Fruit fly (Drosophila melanogaster) whole organism, prepupa: ENCODE measurements around the gene Liprin-beta.

Experiments
- Blimp-1 ChIP-seq: fragments of 200-800 bp; sonication (Bioruptor generic); optimal IDR thresholded peaks from 3 replicates; lab custom pipeline; 2017; ENCODE audit warnings: missing biosample characterization, missing genetic modification characterization, mild to moderate bottlenecking, moderate library complexity, missing genetic modification reagents
- CG10631 ChIP-seq: fragments of 200-800 bp; sonication (Bioruptor generic); optimal IDR thresholded peaks from 2 replicates; lab custom pipeline; 2016; ENCODE audit warnings: missing biosample characterization, missing genetic modification characterization
- CG10669 ChIP-seq: fragments of 200-800 bp; sonication (Bioruptor generic); optimal IDR thresholded peaks from 3 replicates; lab custom pipeline; 2018; ENCODE audit warnings: missing biosample characterization, mild to moderate bottlenecking, missing genetic modification characterization, moderate library complexity
- CG11294 ChIP-seq: fragments of 200-800 bp; sonication (Bioruptor generic); IDR thresholded peaks from 2 replicates; pipeline ENCODE4 v1.3.6; 2022; ENCODE audit warnings: missing biosample characterization, missing genetic modification characterization
- CG11902 ChIP-seq: fragments of 200-800 bp; sonication (Bioruptor generic); optimal IDR thresholded peaks from 3 replicates; lab custom pipeline; 2016; ENCODE audit warnings: missing biosample characterization, missing genetic modification characterization
- CG15336 ChIP-seq: fragments of 200-800 bp; sonication (Bioruptor generic); IDR thresholded peaks from 2 replicates; pipeline ENCODE4 v1.3.6; 2022; ENCODE audit warnings: missing biosample characterization, missing genetic modification characterization
- CG1621 ChIP-seq: fragments of 200-800 bp; sonication (Bioruptor generic); optimal IDR thresholded peaks from 3 replicates; lab custom pipeline; 2018; ENCODE audit warnings: missing biosample characterization, mild to moderate bottlenecking, missing genetic modification characterization
- CG16779 ChIP-seq: fragments of 200-800 bp; sonication (Bioruptor generic); optimal IDR thresholded peaks from 3 replicates; lab custom pipeline; 2017; ENCODE audit warnings: missing biosample characterization, mild to moderate bottlenecking, missing genetic modification characterization
- CG3032 ChIP-seq: fragments of 200-800 bp; optimal IDR thresholded peaks from 2 replicates; lab custom pipeline; 2019; ENCODE audit warnings: missing biosample characterization, mild to moderate bottlenecking, missing genetic modification characterization, moderate library complexity
- CG31627 ChIP-seq: fragments of 200-800 bp; sonication (Bioruptor generic); optimal IDR thresholded peaks from 3 replicates; lab custom pipeline; 2016; ENCODE audit warnings: missing biosample characterization, missing genetic modification characterization
- CG32006 ChIP-seq: fragments of 200-800 bp; sonication (Bioruptor generic); optimal IDR thresholded peaks from 3 replicates; lab custom pipeline; 2017; ENCODE audit warnings: missing biosample characterization, mild to moderate bottlenecking, missing genetic modification characterization
- CG3919 ChIP-seq: fragments of 200-800 bp; sonication (Bioruptor generic); optimal IDR thresholded peaks from 3 replicates; lab custom pipeline; 2016; ENCODE audit warnings: missing biosample characterization, missing genetic modification characterization
- CG4318 ChIP-seq: fragments of 200-800 bp; sonication (Bioruptor generic); optimal IDR thresholded peaks from 3 replicates; lab custom pipeline; 2017; ENCODE audit warnings: missing biosample characterization, mild to moderate bottlenecking, missing genetic modification characterization
- CG6163 ChIP-seq: fragments of 200-800 bp; sonication (Bioruptor generic); IDR thresholded peaks from 3 replicates; pipeline ENCODE4 v1.3.6; 2022; ENCODE audit warnings: missing biosample characterization, missing genetic modification characterization
- CG6276 ChIP-seq: fragments of 200-800 bp; sonication (Bioruptor generic); optimal IDR thresholded peaks from 2 replicates; lab custom pipeline; 2017; ENCODE audit warnings: missing biosample characterization, mild to moderate bottlenecking, missing genetic modification characterization
- CG6792 ChIP-seq: fragments of 200-800 bp; sonication (Bioruptor generic); optimal IDR thresholded peaks from 3 replicates; lab custom pipeline; 2016; ENCODE audit warnings: missing biosample characterization, missing genetic modification characterization
- CG7368 ChIP-seq: fragments of 200-800 bp; sonication (Bioruptor generic); optimal IDR thresholded peaks from 3 replicates; lab custom pipeline; 2016; ENCODE audit warnings: missing biosample characterization, missing genetic modification characterization
- CG8119 ChIP-seq: fragments of 200-800 bp; sonication (Bioruptor generic); IDR thresholded peaks from 3 replicates; pipeline ENCODE4 v1.3.6; 2022; ENCODE audit warnings: missing biosample characterization, missing genetic modification characterization
- CG8319 ChIP-seq: fragments of 200-800 bp; sonication (Bioruptor generic); optimal IDR thresholded peaks from 3 replicates; lab custom pipeline; 2016; ENCODE audit warnings: missing biosample characterization, missing genetic modification characterization
- CG8632 ChIP-seq: fragments of 200-800 bp; sonication (Bioruptor generic); optimal IDR thresholded peaks from 3 replicates; lab custom pipeline; 2016; ENCODE audit warnings: missing biosample characterization, missing genetic modification characterization
- CG9139 ChIP-seq: fragments of 200-800 bp; sonication (Bioruptor generic); optimal IDR thresholded peaks from 3 replicates; lab custom pipeline; 2017; ENCODE audit warnings: missing biosample characterization, mild to moderate bottlenecking, missing genetic modification characterization
- Eip75B ChIP-seq: fragments of 200-800 bp; sonication (Bioruptor generic); optimal IDR thresholded peaks from 3 replicates; lab custom pipeline; 2016; ENCODE audit warnings: missing biosample characterization, missing genetic modification characterization
- Eip78C ChIP-seq: fragments of 200-800 bp; sonication (Bioruptor generic); peaks from one replicate; lab custom pipeline; 2016; ENCODE audit warnings: missing biosample characterization, missing genetic modification characterization
- Eip93F ChIP-seq: fragments of 200-800 bp; sonication (Bioruptor generic); optimal IDR thresholded peaks from 2 replicates; lab custom pipeline; 2016; ENCODE audit warnings: missing biosample characterization, mild to moderate bottlenecking, missing genetic modification characterization
- Ets21C ChIP-seq: fragments of 200-800 bp; sonication (Bioruptor generic); optimal IDR thresholded peaks from 3 replicates; lab custom pipeline; 2016; ENCODE audit warnings: missing biosample characterization, missing genetic modification characterization
- Ets96B ChIP-seq: fragments of 200-800 bp; optimal IDR thresholded peaks from 2 replicates; lab custom pipeline; 2019; ENCODE audit warnings: missing biosample characterization, mild to moderate bottlenecking, missing genetic modification characterization, moderate library complexity
- Gug ChIP-seq: fragments of 200-800 bp; sonication (Bioruptor generic); IDR thresholded peaks from 2 replicates; pipeline ENCODE4 v1.3.6; 2022; ENCODE audit warnings: missing biosample characterization, missing genetic modification characterization
- Hr38 ChIP-seq: sonication (Bioruptor generic); optimal IDR thresholded peaks from 2 replicates; lab custom pipeline; 2016; ENCODE audit warnings: missing biosample characterization, missing genetic modification characterization
- Hr39 ChIP-seq: fragments of 200-800 bp; sonication (Bioruptor generic); optimal IDR thresholded peaks from 2 replicates; lab custom pipeline; 2016; ENCODE audit warnings: missing biosample characterization, missing genetic modification characterization
- Hr4 ChIP-seq: fragments of 200-800 bp; sonication (Bioruptor generic); optimal IDR thresholded peaks from 3 replicates; lab custom pipeline; 2016; ENCODE audit warnings: missing biosample characterization, missing genetic modification characterization
- Lpt ChIP-seq: fragments of 200-800 bp; sonication (Bioruptor generic); optimal IDR thresholded peaks from 3 replicates; lab custom pipeline; 2016; ENCODE audit warnings: missing biosample characterization, missing genetic modification characterization
- Met ChIP-seq: fragments of 200-800 bp; sonication (Bioruptor generic); optimal IDR thresholded peaks from 3 replicates; lab custom pipeline; 2016; ENCODE audit warnings: missing biosample characterization, missing genetic modification characterization
- OdsH ChIP-seq: fragments of 200-800 bp; sonication (Bioruptor generic); optimal IDR thresholded peaks from 3 replicates; lab custom pipeline; 2016; ENCODE audit warnings: missing biosample characterization, missing genetic modification characterization
- Smox ChIP-seq: fragments of 200-800 bp; sonication (Bioruptor generic); optimal IDR thresholded peaks from 3 replicates; lab custom pipeline; 2016; ENCODE audit warnings: missing biosample characterization, missing genetic modification characterization
- Sox102F ChIP-seq: fragments of 200-800 bp; sonication (Bioruptor generic); optimal IDR thresholded peaks from 2 replicates; lab custom pipeline; 2016; ENCODE audit warnings: missing biosample characterization, mild to moderate bottlenecking, missing genetic modification characterization
- Sox14 ChIP-seq: fragments of 200-800 bp; sonication (Bioruptor generic); optimal IDR thresholded peaks from 3 replicates; lab custom pipeline; 2016; ENCODE audit warnings: missing biosample characterization, missing genetic modification characterization
- acj6 ChIP-seq: fragments of 200-800 bp; sonication (Bioruptor generic); optimal IDR thresholded peaks from 3 replicates; lab custom pipeline; 2016; ENCODE audit warnings: missing biosample characterization, missing genetic modification characterization
- cyc ChIP-seq: fragments of 200-800 bp; sonication (Bioruptor generic); optimal IDR thresholded peaks from 3 replicates; lab custom pipeline; 2016; ENCODE audit warnings: missing biosample characterization, missing genetic modification characterization
- dac ChIP-seq: fragments of 200-800 bp; sonication (Bioruptor generic); optimal IDR thresholded peaks from 2 replicates; lab custom pipeline; 2017; ENCODE audit warnings: missing biosample characterization, mild to moderate bottlenecking, missing genetic modification characterization
- dsx ChIP-seq: fragments of 200-800 bp; optimal IDR thresholded peaks from 3 replicates; lab custom pipeline; 2019; ENCODE audit warnings: missing biosample characterization, mild to moderate bottlenecking, missing genetic modification characterization, moderate library complexity; ENCODE audit not compliant: poor library complexity, severe bottlenecking
- esn ChIP-seq: fragments of 200-800 bp; sonication (Bioruptor generic); optimal IDR thresholded peaks from 2 replicates; lab custom pipeline; 2016; ENCODE audit warnings: missing biosample characterization, mild to moderate bottlenecking, missing genetic modification characterization, moderate library complexity
- fd59A ChIP-seq: fragments of 200-800 bp; sonication (Bioruptor generic); optimal IDR thresholded peaks from 2 replicates; lab custom pipeline; 2017; ENCODE audit warnings: missing biosample characterization, mild to moderate bottlenecking, missing genetic modification characterization, missing genetic modification reagents
- fd85E ChIP-seq: fragments of 200-800 bp; sonication (Bioruptor generic); optimal IDR thresholded peaks from 3 replicates; lab custom pipeline; 2016; ENCODE audit warnings: missing biosample characterization, missing genetic modification characterization
- fkh ChIP-seq: fragments of 200-800 bp; sonication (Bioruptor generic); optimal IDR thresholded peaks from 3 replicates; lab custom pipeline; 2017; ENCODE audit warnings: missing biosample characterization, mild to moderate bottlenecking, missing genetic modification characterization, moderate library complexity
- lz ChIP-seq: fragments of 200-800 bp; sonication (Bioruptor generic); optimal IDR thresholded peaks from 3 replicates; lab custom pipeline; 2016; ENCODE audit warnings: missing biosample characterization, missing genetic modification characterization
- net ChIP-seq: fragments of 200-800 bp; sonication (Bioruptor generic); optimal IDR thresholded peaks from 3 replicates; lab custom pipeline; 2016; ENCODE audit warnings: missing biosample characterization, missing genetic modification characterization
- pdm3 ChIP-seq: fragments of 200-800 bp; sonication (Bioruptor generic); optimal IDR thresholded peaks from 3 replicates; lab custom pipeline; 2016; ENCODE audit warnings: missing biosample characterization, missing genetic modification characterization
- salr ChIP-seq, 2 experiments: fragments of 200-800 bp; sonication (Bioruptor generic); optimal IDR thresholded peaks; 3 replicates each; lab custom pipeline; 2016 to 2018; ENCODE audit warnings: missing biosample characterization in 2 of 2, missing genetic modification characterization in 2 of 2, mild to moderate bottlenecking in 1 of 2
- spab ChIP-seq: fragments of 200-800 bp; sonication (Bioruptor generic); optimal IDR thresholded peaks from 2 replicates; lab custom pipeline; 2017; ENCODE audit warnings: missing biosample characterization, mild to moderate bottlenecking, missing genetic modification characterization, missing genetic modification reagents
- ss ChIP-seq, 2 experiments: fragments of 200-800 bp; sonication (Bioruptor generic); optimal IDR thresholded peaks; 2 replicates in 1 of 2; 3 replicates in 1 of 2; lab custom pipeline; 2017 to 2018; ENCODE audit warnings: mild to moderate bottlenecking in 2 of 2, missing biosample characterization in 2 of 2, missing genetic modification characterization in 2 of 2, moderate library complexity in 1 of 2
- svp ChIP-seq: fragments of 200-800 bp; sonication (Bioruptor generic); peaks from one replicate; lab custom pipeline; 2016; ENCODE audit warnings: missing biosample characterization, missing genetic modification characterization
- topi ChIP-seq: fragments of 200-800 bp; sonication (Bioruptor generic); optimal IDR thresholded peaks from 3 replicates; lab custom pipeline; 2016; ENCODE audit warnings: missing biosample characterization, missing genetic modification characterization
- vri ChIP-seq: fragments of 200-800 bp; sonication (Bioruptor generic); optimal IDR thresholded peaks from 3 replicates; lab custom pipeline; 2016; ENCODE audit warnings: missing biosample characterization, mild to moderate bottlenecking, missing genetic modification characterization

Gene Liprin-beta

DNA sequence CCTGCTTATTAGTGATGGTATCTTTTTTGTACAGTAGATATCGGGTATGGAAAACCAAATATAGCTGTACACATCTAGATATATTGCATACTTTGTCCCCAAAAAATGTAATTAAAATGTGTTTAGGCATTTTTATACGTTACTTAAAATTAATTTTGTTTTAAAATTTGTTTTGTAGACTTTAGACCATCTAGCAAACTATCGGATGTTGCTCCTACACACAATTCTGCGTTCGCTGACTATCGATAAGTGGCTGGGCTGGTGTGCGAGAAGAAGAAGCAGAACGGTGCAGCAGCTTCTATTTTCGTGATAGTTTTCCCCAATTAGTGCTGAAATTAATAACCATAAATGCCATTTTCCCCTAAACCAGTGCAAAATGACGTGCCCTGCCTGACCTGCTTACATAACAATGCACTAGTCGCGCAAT lies at the start of gene Liprin-beta, which contains the start of gene Vps36:
Gene Liprin-beta, plus strand, starts transcription at position 143 of the 427 bp plus-strand sequence.
Gene Vps36, minus strand, starts transcription at position 1 of the 427 bp plus-strand sequence.
- peak; percentile 86 for TF ChIP-seq CG3919 (GFP tag; lab: Kevin White, UChicago)
- TF ChIP-seq CG7368 (GFP tag; lab: Kevin White, UChicago): peak; percentile 71
- peak; percentile 85 for TF ChIP-seq Smox (GFP tag; lab: Kevin White, UChicago)
- TF ChIP-seq Blimp-1: no peak
- no peak for TF ChIP-seq CG1621 (tag; lab: Kevin White, UChicago)
- peak; percentile 82 for TF ChIP-seq CG3032 (tag; lab: Kevin White, UChicago)
- no peak for TF ChIP-seq Met (GFP tag; lab: Kevin White, UChicago)
- TF ChIP-seq vri (GFP tag; lab: Kevin White, UChicago): no peak
- TF ChIP-seq CG10631: no peak
- no peak for TF ChIP-seq Eip75B
- TF ChIP-seq CG10669 (GFP tag; lab: Kevin White, UChicago): no peak
- peak; percentile 83 for TF ChIP-seq Gug (GFP tag; lab: Robert Waterston, UW)
- TF ChIP-seq lz: peak; percentile 92
- TF ChIP-seq CG8319 (GFP tag; lab: Kevin White, UChicago): no peak
- no peak for TF ChIP-seq CG6276 (GFP tag; lab: Kevin White, UChicago)
- no peak for TF ChIP-seq fd85E (GFP tag; lab: Kevin White, UChicago)
- peak; percentile 92 for TF ChIP-seq Sox14
- no peak for TF ChIP-seq Eip78C (GFP tag; lab: Kevin White, UChicago)
- peak; percentile 96 for TF ChIP-seq esn (GFP tag; lab: Kevin White, UChicago)
- TF ChIP-seq CG15336: peak; percentile 62; the same call in 1 of the 2 replicates
- TF ChIP-seq CG11294 (GFP tag; lab: Robert Waterston, UW): peak; percentile 78; the same call in 1 of the 2 replicates
- TF ChIP-seq Hr4 (GFP tag; lab: Kevin White, UChicago): no peak
- TF ChIP-seq Hr38 (GFP tag; lab: Kevin White, UChicago): peak; percentile 78
- TF ChIP-seq net (GFP tag; lab: Kevin White, UChicago): no peak
- TF ChIP-seq svp (GFP tag; lab: Kevin White, UChicago): no peak
- TF ChIP-seq ss (GFP tag; optimal IDR thresholded peaks at IDR 0.05; lab: Kevin White, UChicago): no peak
- no peak for TF ChIP-seq CG16779 (tag; lab: Kevin White, UChicago)
- TF ChIP-seq CG8119 (GFP tag; lab: Robert Waterston, UW): peak; percentile 61
- TF ChIP-seq acj6 (GFP tag; lab: Kevin White, UChicago): no peak
- peak; percentile 95 for TF ChIP-seq CG31627 (GFP tag; lab: Kevin White, UChicago)
- no peak for TF ChIP-seq CG4318 (GFP tag; lab: Kevin White, UChicago)
- no peak for TF ChIP-seq dsx (GFP tag; lab: Kevin White, UChicago)
- TF ChIP-seq fd59A: peak; percentile 45
- TF ChIP-seq dac (GFP tag; lab: Kevin White, UChicago): no peak
- no peak for TF ChIP-seq OdsH
- TF ChIP-seq salr (GFP tag; optimal IDR thresholded peaks at IDR 0.05; lab: Kevin White, UChicago): peak in 1 of 2 experiments; percentile 60
- no peak for TF ChIP-seq CG9139 (GFP tag; lab: Kevin White, UChicago)
- TF ChIP-seq Lpt (GFP tag; lab: Kevin White, UChicago): no peak
- TF ChIP-seq Hr39: peak; percentile 96
- peak; percentile 82 for TF ChIP-seq CG6792
- TF ChIP-seq pdm3: no peak
- peak; percentile 70 for TF ChIP-seq CG8632
- TF ChIP-seq cyc (GFP tag; lab: Kevin White, UChicago): peak; percentile 89
- peak; percentile 84 for TF ChIP-seq CG11902 (GFP tag; lab: Kevin White, UChicago)
- TF ChIP-seq Sox102F: no peak
- peak; percentile 84 for TF ChIP-seq topi (GFP tag; lab: Kevin White, UChicago)
- TF ChIP-seq CG32006: peak; percentile 86
- peak; percentile 92 for TF ChIP-seq Ets21C (GFP tag; lab: Kevin White, UChicago)
- TF ChIP-seq Eip93F: no peak
- no peak for TF ChIP-seq spab (GFP tag; lab: Kevin White, UChicago)
- TF ChIP-seq CG6163 (GFP tag; lab: Robert Waterston, UW): peak; percentile 85
- TF ChIP-seq fkh: no peak
- peak; percentile 77 for TF ChIP-seq Ets96B (tag; lab: Kevin White, UChicago)
